Worm (Caenorhabditis elegans) whole organism, L1 larva: Measurements from ENCODE around the gene nhr-123.

ENCODE experiments used
- C04F5.9 ChIP-seq: sonication (generic microtip); optimal IDR thresholded peaks from 2 replicates; lab custom pipeline; 2016; ENCODE audit warnings: missing genetic modification characterization, missing compliant biosample characterization
- aha-1 ChIP-seq: fragments of 150-350 bp; optimal IDR thresholded peaks from 2 replicates; lab custom pipeline; 2014; ENCODE audit warnings: missing biosample characterization, missing genetic modification characterization
- aly-2 ChIP-seq: fragments of 150-350 bp; optimal IDR thresholded peaks from 2 replicates; lab custom pipeline; 2014; ENCODE audit warnings: missing biosample characterization, missing genetic modification characterization
- dsc-1 ChIP-seq: sonication (generic microtip); optimal IDR thresholded peaks from 2 replicates; lab custom pipeline; 2016; ENCODE audit warnings: mild to moderate bottlenecking, missing genetic modification characterization, missing compliant biosample characterization
- efl-1 ChIP-seq, 4 experiments: fragments of 150-350 bp; optimal IDR thresholded peaks in 3 of 4; peaks in 1 of 4; 1 replicate in 1 of 4; 2 replicates in 3 of 4; lab custom pipeline; 2014; ENCODE audit warnings: missing biosample characterization in 2 of 4, missing genetic modification characterization in 2 of 4, missing genetic modification reagents in 2 of 4
- elt-2 ChIP-seq: sonication (generic microtip); optimal IDR thresholded peaks from 2 replicates; lab custom pipeline; 2016; ENCODE audit warnings: missing genetic modification characterization, mild to moderate bottlenecking, inconsistent platforms, missing compliant biosample characterization, missing genetic modification reagents
- fkh-4 ChIP-seq: sonication (generic microtip); optimal IDR thresholded peaks from 2 replicates; lab custom pipeline; 2016; ENCODE audit warnings: missing compliant biosample characterization, missing genetic modification characterization, borderline replicate concordance
- fkh-8 ChIP-seq: sonication (generic microtip); optimal IDR thresholded peaks from 2 replicates; lab custom pipeline; 2016; ENCODE audit warnings: mild to moderate bottlenecking, missing genetic modification characterization, missing compliant biosample characterization
- grh-1 ChIP-seq: fragments of 200-800 bp; sonication (Bioruptor generic); IDR thresholded peaks from 2 replicates; pipeline ENCODE4 v1.3.6; 2022; ENCODE audit warnings: missing genetic modification reagents, missing genetic modification characterization, missing compliant biosample characterization
- irx-1 ChIP-seq: sonication (generic microtip); optimal IDR thresholded peaks from 2 replicates; lab custom pipeline; 2016; ENCODE audit warnings: missing genetic modification characterization, missing compliant biosample characterization
- lin-14 ChIP-seq: fragments of 200-800 bp; sonication (Bioruptor generic); optimal IDR thresholded peaks from 2 replicates; lab custom pipeline; 2018; ENCODE audit warnings: mild to moderate bottlenecking, missing genetic modification characterization, moderate library complexity, missing compliant biosample characterization
- lin-35 ChIP-seq, 2 experiments: fragments of 150-350 bp; optimal IDR thresholded peaks; 2 replicates each; lab custom pipeline; 2014; ENCODE audit warnings: missing biosample characterization in 2 of 2, missing genetic modification characterization in 2 of 2, missing genetic modification reagents in 2 of 2
- mab-9 ChIP-seq: fragments of 200-800 bp; sonication (Bioruptor generic); IDR thresholded peaks from 2 replicates; pipeline ENCODE4 v1.3.6; 2022; ENCODE audit warnings: missing genetic modification reagents, missing genetic modification characterization, missing compliant biosample characterization
- mep-1 ChIP-seq: fragments of 150-350 bp; optimal IDR thresholded peaks from 2 replicates; lab custom pipeline; 2014; ENCODE audit warnings: missing biosample characterization, missing genetic modification characterization
- nhr-12 ChIP-seq: sonication (generic microtip); optimal IDR thresholded peaks from 2 replicates; lab custom pipeline; 2017; ENCODE audit warnings: missing biosample characterization, missing genetic modification characterization
- nhr-19 ChIP-seq: fragments of 200-800 bp; sonication (Bioruptor generic); conservative IDR thresholded peaks from 2 replicates; pipeline ENCODE4 v1.3.6; 2022; ENCODE audit warnings: missing genetic modification characterization, missing compliant biosample characterization
- nhr-20 ChIP-seq: sonication (generic microtip); optimal IDR thresholded peaks from 2 replicates; lab custom pipeline; 2016; ENCODE audit warnings: mild to moderate bottlenecking, missing genetic modification characterization, missing compliant biosample characterization
- nhr-47 ChIP-seq: sonication (generic microtip); optimal IDR thresholded peaks from 2 replicates; lab custom pipeline; 2016; ENCODE audit warnings: mild to moderate bottlenecking, missing genetic modification characterization, moderate library complexity, missing compliant biosample characterization
- nhr-77 ChIP-seq: fragments of 150-350 bp; optimal IDR thresholded peaks from 2 replicates; lab custom pipeline; 2014; ENCODE audit warnings: missing biosample characterization, missing genetic modification characterization
- pax-3 ChIP-seq: fragments of 200-800 bp; sonication (Bioruptor generic); optimal IDR thresholded peaks from 2 replicates; lab custom pipeline; 2018; ENCODE audit warnings: mild to moderate bottlenecking, missing genetic modification characterization, moderate library complexity, missing compliant biosample characterization
- snpc-4 ChIP-seq: fragments of 150-350 bp; optimal IDR thresholded peaks from 2 replicates; lab custom pipeline; 2014; ENCODE audit warnings: missing biosample characterization, missing genetic modification characterization
- sptf-1 ChIP-seq: fragments of 150-350 bp; optimal IDR thresholded peaks from 2 replicates; lab custom pipeline; 2014; ENCODE audit warnings: missing biosample characterization, missing genetic modification characterization
- swsn-7 ChIP-seq: sonication (generic microtip); optimal IDR thresholded peaks from 2 replicates; lab custom pipeline; 2016; ENCODE audit warnings: missing genetic modification characterization, missing compliant biosample characterization
- tlp-1 ChIP-seq: fragments of 150-350 bp; optimal IDR thresholded peaks from 2 replicates; lab custom pipeline; 2014; ENCODE audit warnings: missing biosample characterization, missing genetic modification characterization
- unc-98 ChIP-seq: fragments of 200-800 bp; sonication (Bioruptor generic); IDR thresholded peaks from 2 replicates; pipeline ENCODE4 v1.3.6; 2022; ENCODE audit warnings: missing genetic modification characterization, missing compliant biosample characterization
- xbp-1 ChIP-seq: sonication (generic microtip); optimal IDR thresholded peaks from 2 replicates; lab custom pipeline; 2016; ENCODE audit warnings: missing genetic modification characterization, missing compliant biosample characterization
- zag-1 ChIP-seq: fragments of 150-350 bp; optimal IDR thresholded peaks from 2 replicates; lab custom pipeline; 2014; ENCODE audit warnings: missing biosample characterization, missing genetic modification characterization

Gene nhr-123

ce11 chrV:450757-451501 lies at the start of gene nhr-123:
nhr-123 (plus strand) TSS chrV:451451.
- no peak for TF ChIP-seq snpc-4
- TF ChIP-seq efl-1 (optimal IDR thresholded peaks at IDR 0.05; lab: Kevin White, UChicago), result no peak
- TF ChIP-seq efl-1 (GFP tag; optimal IDR thresholded peaks at IDR 0.05 in 1 of 2; lab: Kevin White, UChicago), result peak in 1 of 2 experiments; percentile 90
- TF ChIP-seq nhr-19 (GFP tag; lab: Robert Waterston, UW), result no peak

ce11 chrV:403028-403427 lies 48.2 kb upstream of the nhr-123 start, which contains the start of gene srh-62:
srh-62 (minus strand) TSS chrV:403128.
- TF ChIP-seq aha-1 (no peak), lin-35 (GFP tag; optimal IDR thresholded peaks at IDR 0.05; lab: Kevin White, UChicago) (no peak), fkh-4 (no peak), lin-14 (GFP tag; lab: Kevin White, UChicago) (no peak), nhr-12 (tag; lab: Kevin White, UChicago) (no peak), C04F5.9 (tag; lab: Kevin White, UChicago) (no peak)

DNA sequence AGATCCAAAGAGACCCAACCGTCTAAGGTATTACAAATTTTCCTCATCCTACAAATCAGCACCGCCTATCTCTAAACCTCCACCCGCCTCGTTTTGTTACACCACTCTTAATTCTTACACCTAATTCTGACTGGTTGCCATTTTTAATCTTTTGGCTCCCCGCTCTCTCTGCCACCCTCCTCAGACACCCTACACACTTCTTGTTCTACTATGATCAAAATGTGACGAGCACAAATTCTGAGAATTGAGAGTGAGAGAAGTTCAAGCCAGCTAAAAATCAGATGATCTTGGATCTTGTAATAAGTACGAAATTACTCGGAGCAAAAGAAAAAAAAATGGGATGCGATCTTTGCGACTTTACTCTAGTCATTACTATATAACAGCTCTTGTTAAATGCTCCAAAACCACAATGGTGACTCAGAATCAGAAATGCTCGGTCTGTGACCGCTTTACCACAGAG lies 47.0 kb upstream of the nhr-123 start, which contains the start of gene nhr-252:
nhr-252 (plus strand) TSS at position 410 of the 460 bp plus-strand sequence.
- TF ChIP-seq nhr-20 (tag; lab: Kevin White, UChicago) (peak; percentile 63), fkh-8 (tag; lab: Kevin White, UChicago) (peak; percentile 90), efl-1 (optimal IDR thresholded peaks at IDR 0.05; lab: Kevin White, UChicago) (no peak), efl-1 (GFP tag; optimal IDR thresholded peaks at IDR 0.05 in 1 of 2; lab: Kevin White, UChicago) (peak in 1 of 2 experiments; percentile 83), dsc-1 (tag; lab: Kevin White, UChicago) (peak; percentile 80), nhr-47 (tag; lab: Kevin White, UChicago) (peak; percentile 70), mep-1 (tag; lab: Kevin White, UChicago) (no peak), swsn-7 (tag; lab: Kevin White, UChicago) (peak; percentile 13), pax-3 (tag; lab: Kevin White, UChicago) (peak; percentile 69), irx-1 (tag; lab: Kevin White, UChicago) (no peak)
- TF ChIP-seq, all 84 proteins: peak for 7

- TF ChIP-seq snpc-4 (no peak), grh-1 (GFP tag; lab: Robert Waterston, UW) (no peak), zag-1 (tag; lab: Kevin White, UChicago) (no peak), nhr-77 (tag; lab: Kevin White, UChicago) (no peak), lin-14 (GFP tag; lab: Kevin White, UChicago) (no peak), unc-98 (GFP tag; lab: Robert Waterston, UW) (no peak), lin-35 (GFP tag; optimal IDR thresholded peaks at IDR 0.05; lab: Kevin White, UChicago) (no peak), tlp-1 (no peak), fkh-8 (tag; lab: Kevin White, UChicago) (no peak), xbp-1 (tag; lab: Kevin White, UChicago) (no peak), mab-9 (no peak)
Measured at ce11 chrV:412820-413219, 38.4 kb upstream of the nhr-123 start.

DNA sequence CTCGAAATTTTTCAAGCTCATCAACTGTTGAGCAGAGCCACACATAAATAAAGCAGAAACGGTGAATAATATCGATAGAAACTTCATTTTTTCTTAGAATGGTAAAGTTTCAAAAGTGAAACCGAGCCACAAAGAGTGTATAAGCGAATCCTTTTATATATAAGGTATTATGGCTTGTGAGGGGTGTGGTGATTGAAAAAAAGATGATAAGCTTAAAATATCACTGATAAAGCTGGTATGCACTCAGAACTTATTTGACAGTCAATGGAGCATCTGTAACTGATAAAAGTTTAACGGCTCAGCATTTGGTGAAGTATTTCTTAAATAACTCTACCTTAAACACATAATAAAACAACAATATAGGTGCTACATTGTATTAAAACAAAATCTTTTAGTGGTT lies 36.6 kb upstream of the nhr-123 start, which contains the start of gene dod-19:
dod-19 (minus strand) TSS at position 130 of the 400 bp plus-strand sequence.
- TF ChIP-seq elt-2 (tag; lab: Kevin White, UChicago) (peak; percentile 63), efl-1 (optimal IDR thresholded peaks at IDR 0.05; lab: Kevin White, UChicago) (no peak), efl-1 (GFP tag; optimal IDR thresholded peaks at IDR 0.05 in 1 of 2; lab: Kevin White, UChicago) (no peak)

DNA sequence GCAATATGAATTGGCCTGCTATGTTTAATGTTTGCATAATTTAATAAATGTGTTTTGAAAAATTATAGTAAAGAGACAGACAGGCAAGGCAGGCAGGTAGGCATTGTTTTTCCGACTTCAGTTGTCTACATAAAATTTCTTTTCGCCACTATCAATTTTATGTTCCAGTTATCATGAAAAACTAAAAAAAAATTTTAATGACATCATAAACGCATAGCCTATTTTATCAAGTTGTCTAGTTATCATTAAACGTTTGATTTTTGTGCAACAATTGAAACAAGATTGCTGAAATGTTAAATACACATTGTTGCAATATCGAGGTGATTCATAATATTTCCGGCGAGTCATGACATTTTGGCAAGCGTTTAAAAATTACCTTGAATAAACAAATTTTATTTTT lies 36.2 kb upstream of the nhr-123 start:
- TF ChIP-seq efl-1 (optimal IDR thresholded peaks at IDR 0.05; lab: Kevin White, UChicago) (no peak), efl-1 (GFP tag; optimal IDR thresholded peaks at IDR 0.05 in 1 of 2; lab: Kevin White, UChicago) (peak in 1 of 2 experiments; percentile 75), aly-2 (no peak), tlp-1 (peak; percentile 41), elt-2 (tag; lab: Kevin White, UChicago) (peak; percentile 37), sptf-1 (no peak)
